Fruit fly (Drosophila melanogaster) whole organism, embryonic: ENCODE measurements around the gene frtz.

Experiments
- Adf1 ChIP-seq: fragments of 200-800 bp; sonication (Bioruptor generic); IDR thresholded peaks from 2 replicates; pipeline ENCODE4 v1.3.6; 2022; ENCODE audit warnings: missing biosample characterization, missing genetic modification characterization
- Aef1 ChIP-seq: fragments of 200-800 bp; sonication (Bioruptor generic); IDR thresholded peaks from 3 replicates; pipeline ENCODE4 v1.3.6; 2022; ENCODE audit warnings: missing biosample characterization, missing genetic modification characterization
- Atf6 ChIP-seq: fragments of 200-800 bp; sonication (Bioruptor generic); IDR thresholded peaks from 2 replicates; pipeline ENCODE4 v1.3.6; 2022; ENCODE audit warnings: missing biosample characterization, missing genetic modification characterization
- Blimp-1 ChIP-seq: fragments of 200-800 bp; sonication (Bioruptor generic); optimal IDR thresholded peaks from 3 replicates; lab custom pipeline; 2018; ENCODE audit warnings: missing biosample characterization, missing genetic modification characterization, mild to moderate bottlenecking, moderate library complexity, missing genetic modification reagents
- Bteb2 ChIP-seq: fragments of 200-800 bp; sonication (Bioruptor generic); optimal IDR thresholded peaks from 2 replicates; lab custom pipeline; 2016; ENCODE audit warnings: missing biosample characterization, missing genetic modification characterization
- C15 ChIP-seq: fragments of 200-800 bp; sonication (Bioruptor generic); IDR thresholded peaks from 3 replicates; pipeline ENCODE4 v1.3.6; 2022; ENCODE audit warnings: missing biosample characterization, missing genetic modification characterization
- CG12155 ChIP-seq: fragments of 200-800 bp; sonication (Bioruptor generic); optimal IDR thresholded peaks from 3 replicates; lab custom pipeline; 2016; ENCODE audit warnings: missing biosample characterization, missing genetic modification characterization
- CG12744 ChIP-seq: fragments of 200-800 bp; sonication (Bioruptor generic); optimal IDR thresholded peaks from 2 replicates; lab custom pipeline; 2016; ENCODE audit warnings: missing biosample characterization, missing genetic modification characterization
- CG13123 ChIP-seq: fragments of 200-800 bp; sonication (Bioruptor generic); optimal IDR thresholded peaks from 2 replicates; lab custom pipeline; 2016; ENCODE audit warnings: missing biosample characterization, missing genetic modification characterization
- CG14014 ChIP-seq: fragments of 200-800 bp; sonication (Bioruptor generic); IDR thresholded peaks from 2 replicates; pipeline ENCODE4 v1.3.6; 2022; ENCODE audit warnings: missing biosample characterization, missing genetic modification characterization
- CG15011 ChIP-seq: fragments of 200-800 bp; sonication (Bioruptor generic); optimal IDR thresholded peaks from 3 replicates; lab custom pipeline; 2018; ENCODE audit warnings: missing biosample characterization, mild to moderate bottlenecking, missing genetic modification characterization
- CG15269 ChIP-seq: fragments of 200-800 bp; sonication (Bioruptor generic); optimal IDR thresholded peaks from 2 replicates; lab custom pipeline; 2018; ENCODE audit warnings: missing biosample characterization, mild to moderate bottlenecking, missing genetic modification characterization, moderate library complexity
- CG1647 ChIP-seq: fragments of 200-800 bp; sonication (Bioruptor generic); optimal IDR thresholded peaks from 3 replicates; lab custom pipeline; 2016; ENCODE audit warnings: missing biosample characterization, missing genetic modification characterization
- CG1832 ChIP-seq: fragments of 200-800 bp; sonication (Bioruptor generic); optimal IDR thresholded peaks from 2 replicates; lab custom pipeline; 2017; ENCODE audit warnings: missing biosample characterization, mild to moderate bottlenecking, missing genetic modification characterization, inconsistent platforms
- CG34422 ChIP-seq: fragments of 200-800 bp; sonication (Bioruptor generic); IDR thresholded peaks from 3 replicates; pipeline ENCODE4 v1.3.6; 2022; ENCODE audit warnings: missing biosample characterization, missing genetic modification characterization
- CG4707 ChIP-seq: fragments of 200-800 bp; sonication (Bioruptor generic); optimal IDR thresholded peaks from 2 replicates; lab custom pipeline; 2018; ENCODE audit warnings: missing biosample characterization, mild to moderate bottlenecking, missing genetic modification characterization, moderate library complexity
- CG6765 ChIP-seq: fragments of 200-800 bp; sonication (Bioruptor generic); optimal IDR thresholded peaks from 3 replicates; lab custom pipeline; 2017; ENCODE audit warnings: missing biosample characterization, mild to moderate bottlenecking, missing genetic modification characterization
- CG8924 ChIP-seq: fragments of 200-800 bp; optimal IDR thresholded peaks from 3 replicates; lab custom pipeline; 2019; ENCODE audit warnings: missing biosample characterization, mild to moderate bottlenecking, missing genetic modification characterization, moderate library complexity
- Dad ChIP-seq: fragments of 200-800 bp; sonication (Bioruptor generic); optimal IDR thresholded peaks from 3 replicates; lab custom pipeline; 2016; ENCODE audit warnings: missing biosample characterization, missing genetic modification characterization
- Dref ChIP-seq: fragments of 200-800 bp; sonication (Bioruptor generic); IDR thresholded peaks from 2 replicates; pipeline ENCODE4 v1.3.6; 2022; ENCODE audit warnings: missing biosample characterization, missing genetic modification characterization
- E2f1 ChIP-seq: fragments of 200-800 bp; sonication (Bioruptor generic); IDR thresholded peaks from 2 replicates; pipeline ENCODE4 v1.3.6; 2022; ENCODE audit warnings: missing biosample characterization, missing genetic modification characterization
- Ets65A ChIP-seq: fragments of 200-800 bp; sonication (Bioruptor generic); peaks from one replicate; lab custom pipeline; 2016; ENCODE audit warnings: missing biosample characterization, missing genetic modification characterization
- Gsc ChIP-seq: fragments of 200-800 bp; sonication (Bioruptor generic); IDR thresholded peaks from 2 replicates; pipeline ENCODE4 v1.3.6; 2022; ENCODE audit warnings: missing biosample characterization, missing genetic modification characterization
- HHEX ChIP-seq: fragments of 200-800 bp; sonication (Bioruptor generic); optimal IDR thresholded peaks from 3 replicates; lab custom pipeline; 2017; ENCODE audit warnings: missing biosample characterization, mild to moderate bottlenecking, missing genetic modification characterization, missing genetic modification reagents
- Hr51 ChIP-seq, 2 experiments: fragments of 200-800 bp; sonication (Bioruptor generic); optimal IDR thresholded peaks; 2 replicates in 1 of 2; 3 replicates in 1 of 2; lab custom pipeline; 2016 to 2018; ENCODE audit warnings: missing biosample characterization in 2 of 2, missing genetic modification characterization in 2 of 2, mild to moderate bottlenecking in 1 of 2, moderate library complexity in 1 of 2
- Nf-YB ChIP-seq: fragments of 200-800 bp; sonication (Bioruptor generic); optimal IDR thresholded peaks from 3 replicates; lab custom pipeline; 2019; ENCODE audit warnings: missing biosample characterization, mild to moderate bottlenecking, missing genetic modification characterization, moderate library complexity
- Usf ChIP-seq: fragments of 200-800 bp; sonication (Bioruptor generic); optimal IDR thresholded peaks from 2 replicates; lab custom pipeline; 2017; ENCODE audit warnings: missing genotype, missing biosample characterization, missing genetic modification characterization
- ab ChIP-seq: fragments of 200-800 bp; sonication (Bioruptor generic); optimal IDR thresholded peaks from 2 replicates; lab custom pipeline; 2016; ENCODE audit warnings: missing biosample characterization, missing genetic modification characterization
- abd-A ChIP-seq: fragments of 200-800 bp; sonication (Bioruptor generic); optimal IDR thresholded peaks from 3 replicates; lab custom pipeline; 2019; ENCODE audit warnings: missing biosample characterization, mild to moderate bottlenecking, missing genetic modification characterization, moderate library complexity
- aop ChIP-seq: fragments of 200-800 bp; sonication (Bioruptor generic); IDR thresholded peaks from 2 replicates; pipeline ENCODE4 v1.3.6; 2022; ENCODE audit warnings: missing biosample characterization, missing genetic modification characterization
- bowl ChIP-seq: fragments of 200-800 bp; sonication (Bioruptor generic); IDR thresholded peaks from 2 replicates; pipeline ENCODE4 v1.3.6; 2022; ENCODE audit warnings: missing biosample characterization, missing genetic modification characterization
- ci ChIP-seq: fragments of 200-800 bp; sonication (Bioruptor generic); IDR thresholded peaks from 3 replicates; pipeline ENCODE4 v1.3.6; 2022; ENCODE audit warnings: missing biosample characterization, missing genetic modification characterization
- corto ChIP-seq: fragments of 200-800 bp; sonication (Bioruptor generic); optimal IDR thresholded peaks from 2 replicates; lab custom pipeline; 2016; ENCODE audit warnings: missing biosample characterization, mild to moderate bottlenecking, missing genetic modification characterization, moderate library complexity
- danr ChIP-seq: fragments of 200-800 bp; sonication (Bioruptor generic); IDR thresholded peaks from 2 replicates; pipeline ENCODE4 v1.3.6; 2022; ENCODE audit warnings: missing biosample characterization, missing genetic modification characterization
- dpn ChIP-seq, 2 experiments: fragments of 200-800 bp; sonication (Bioruptor generic); optimal IDR thresholded peaks; 3 replicates each; lab custom pipeline; 2016; ENCODE audit warnings: missing biosample characterization in 2 of 2, missing genetic modification characterization in 2 of 2
- emc ChIP-seq: fragments of 200-800 bp; sonication (Bioruptor generic); optimal IDR thresholded peaks from 2 replicates; lab custom pipeline; 2016; ENCODE audit warnings: missing biosample characterization, missing genetic modification characterization
- eyg ChIP-seq: fragments of 200-800 bp; sonication (Bioruptor generic); optimal IDR thresholded peaks from 3 replicates; lab custom pipeline; 2016; ENCODE audit warnings: missing biosample characterization, missing genetic modification characterization
- gcm2 ChIP-seq: fragments of 200-800 bp; sonication (Bioruptor generic); optimal IDR thresholded peaks from 2 replicates; lab custom pipeline; 2016; ENCODE audit warnings: missing biosample characterization, missing genetic modification characterization
- jigr1 ChIP-seq: fragments of 200-800 bp; sonication (Bioruptor generic); IDR thresholded peaks from 3 replicates; pipeline ENCODE4 v1.3.6; 2022; ENCODE audit warnings: missing biosample characterization, missing genetic modification characterization
- lilli ChIP-seq: fragments of 200-800 bp; sonication (Bioruptor generic); optimal IDR thresholded peaks from 3 replicates; lab custom pipeline; 2016; ENCODE audit warnings: missing biosample characterization, missing genetic modification characterization
- org-1 ChIP-seq: fragments of 200-800 bp; sonication (Bioruptor generic); optimal IDR thresholded peaks from 2 replicates; lab custom pipeline; 2017; ENCODE audit warnings: missing biosample characterization, missing genetic modification characterization
- pan ChIP-seq, 4 experiments: fragments of >200 bp in 3 of 4; fragments of 200-800 bp in 1 of 4; sonication (Bioruptor generic) in 1 of 4; optimal IDR thresholded peaks in 3 of 4; IDR thresholded peaks in 1 of 4; 2 replicates each; pipeline versions ENCODE4 v1.3.6 to Lab custom; 2017 to 2022; ENCODE audit warnings: missing biosample characterization in 2 of 4, missing genetic modification characterization in 2 of 4, mixed read lengths in 1 of 4
- pita ChIP-seq: fragments of 200-800 bp; sonication (Bioruptor generic); optimal IDR thresholded peaks from 2 replicates; lab custom pipeline; 2017; ENCODE audit warnings: missing biosample characterization, mild to moderate bottlenecking, missing genetic modification characterization
- pros ChIP-seq: fragments of 200-800 bp; sonication (Bioruptor generic); optimal IDR thresholded peaks from 3 replicates; lab custom pipeline; 2019; ENCODE audit warnings: missing biosample characterization, mild to moderate bottlenecking, missing genetic modification characterization, moderate library complexity
- pum ChIP-seq: fragments of 200-800 bp; sonication (Bioruptor generic); optimal IDR thresholded peaks from 2 replicates; lab custom pipeline; 2016; ENCODE audit warnings: missing biosample characterization, missing genetic modification characterization
- shn ChIP-seq: fragments of 200-800 bp; sonication (Bioruptor generic); optimal IDR thresholded peaks from 3 replicates; lab custom pipeline; 2016; ENCODE audit warnings: missing biosample characterization, missing genetic modification characterization
- slp2 ChIP-seq: fragments of 200-800 bp; sonication (Bioruptor generic); optimal IDR thresholded peaks from 2 replicates; lab custom pipeline; 2016; ENCODE audit warnings: missing biosample characterization, missing genetic modification characterization
- tio ChIP-seq: fragments of 200-800 bp; sonication (Bioruptor generic); optimal IDR thresholded peaks from 2 replicates; lab custom pipeline; 2017; ENCODE audit warnings: missing biosample characterization, missing genetic modification characterization, inconsistent platforms
- vvl ChIP-seq: fragments of 200-800 bp; sonication (Bioruptor generic); IDR thresholded peaks from 2 replicates; pipeline ENCODE4 v1.3.6; 2022; ENCODE audit warnings: missing biosample characterization, missing genetic modification characterization

frtz gene

DNA sequence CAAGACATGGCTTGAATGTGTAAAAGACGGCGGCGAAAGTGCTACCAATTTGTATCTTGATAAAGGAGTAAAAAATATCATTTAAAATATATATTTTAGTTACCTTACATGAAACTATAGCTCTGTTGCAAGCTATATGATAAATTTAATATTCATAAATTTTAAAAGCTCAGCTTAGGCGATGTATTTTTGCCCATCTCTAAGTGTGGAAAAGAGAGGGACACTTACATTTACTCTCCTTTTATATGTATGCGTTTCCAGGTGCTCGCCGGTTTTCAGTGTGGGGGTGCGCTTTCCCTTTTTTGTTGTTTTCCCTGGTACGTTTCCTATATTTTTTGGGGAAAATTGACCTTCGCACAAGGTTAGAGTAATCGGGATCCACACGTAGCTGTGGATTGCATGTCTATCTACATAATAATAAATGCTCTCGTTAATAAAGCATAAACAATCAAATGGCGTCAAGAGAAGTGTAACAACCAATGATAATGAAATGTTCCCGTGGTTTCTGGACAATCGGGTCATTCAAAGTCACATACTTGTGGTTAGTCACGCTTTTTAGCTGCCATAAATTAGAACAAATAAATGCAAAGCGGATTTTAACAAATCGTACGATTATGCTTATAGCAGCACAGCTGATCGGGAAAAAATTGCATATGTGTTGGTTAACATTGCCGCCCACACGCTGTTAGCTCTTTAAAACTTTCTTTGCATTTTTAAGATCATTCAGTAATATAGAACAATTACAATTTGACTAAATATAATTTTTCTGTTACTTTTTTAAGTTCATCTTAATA, 12.4 kb upstream of the frtz start (continued):
- TF ChIP-seq eyg (GFP tag; lab: Kevin White, UChicago): peak; percentile 56
- TF ChIP-seq HHEX (GFP tag; lab: Kevin White, UChicago): peak; percentile 96
- peak; percentile 91 for TF ChIP-seq jigr1
- no peak for TF ChIP-seq pan (optimal IDR thresholded peaks at IDR 0.05; lab: Kevin White, UChicago)
- peak in 1 of 2 experiments; percentile 95 for TF ChIP-seq pan (GFP tag; optimal IDR thresholded peaks at IDR 0.05 in 1 of 2, IDR thresholded peaks at IDR 0.05 in 1 of 2)
- no peak for TF ChIP-seq pita (GFP tag; lab: Kevin White, UChicago)
- peak; percentile 81 for TF ChIP-seq aop (GFP tag; lab: Robert Waterston, UW)
- peak; percentile 90 for TF ChIP-seq tio (GFP tag; lab: Kevin White, UChicago)
- peak; percentile 57 for TF ChIP-seq shn (GFP tag; lab: Kevin White, UChicago)
- peak; percentile 74 for TF ChIP-seq slp2
- peak; percentile 91 for TF ChIP-seq pros
- TF ChIP-seq lilli (GFP tag; lab: Kevin White, UChicago): peak; percentile 97
- peak; percentile 95 for TF ChIP-seq CG34422
- TF ChIP-seq Hr51 (GFP tag; optimal IDR thresholded peaks at IDR 0.05; lab: Kevin White, UChicago): peak; percentile 90 to 98
- peak; percentile 94 for TF ChIP-seq danr (GFP tag; lab: Robert Waterston, UW)
- peak; percentile 92 for TF ChIP-seq Bteb2
- peak; percentile 87 for TF ChIP-seq Dad
- TF ChIP-seq Ets65A: peak; percentile 98
- TF ChIP-seq Gsc (GFP tag; lab: Robert Waterston, UW): peak; percentile 80
- peak; percentile 86 for TF ChIP-seq CG12744 (GFP tag; lab: Kevin White, UChicago)
- peak; percentile 97 for TF ChIP-seq org-1 (GFP tag; lab: Kevin White, UChicago)
- peak; percentile 68 for TF ChIP-seq emc
- TF ChIP-seq Dref (GFP tag; lab: Robert Waterston, UW): no peak; the same call in 1 of the 2 replicates
- TF ChIP-seq CG15269: peak; percentile 99
- TF ChIP-seq dpn (GFP tag; optimal IDR thresholded peaks at IDR 0.05; lab: Kevin White, UChicago): peak; percentile 79 to 98
- peak; percentile 71 for TF ChIP-seq gcm2 (GFP tag; lab: Kevin White, UChicago)
- peak; percentile 17 for TF ChIP-seq ab
- peak; percentile 98 for TF ChIP-seq vvl (GFP tag; lab: Robert Waterston, UW)
- TF ChIP-seq Aef1 (GFP tag; lab: Robert Waterston, UW): peak; percentile 94
- peak; percentile 87 for TF ChIP-seq Adf1 (GFP tag; lab: Robert Waterston, UW)
- peak; percentile 92 for TF ChIP-seq CG13123 (GFP tag; lab: Kevin White, UChicago)
- TF ChIP-seq abd-A (tag; lab: Kevin White, UChicago): peak; percentile 94
- peak; percentile 89 for TF ChIP-seq Nf-YB
- peak; percentile 81 for TF ChIP-seq CG1647 (GFP tag; lab: Kevin White, UChicago)
- peak; percentile 97 for TF ChIP-seq Usf (GFP tag; lab: Kevin White, UChicago)
- peak; percentile 97 for TF ChIP-seq CG14014 (GFP tag; lab: Robert Waterston, UW)
- TF ChIP-seq CG6765 (GFP tag; lab: Kevin White, UChicago): peak; percentile 96
- peak; percentile 98 for TF ChIP-seq Atf6
- peak; percentile 86 for TF ChIP-seq pum (GFP tag; lab: Kevin White, UChicago)
- TF ChIP-seq CG8924 (tag; lab: Kevin White, UChicago): peak; percentile 99
- TF ChIP-seq CG15011 (GFP tag; lab: Kevin White, UChicago): peak; percentile 94
- peak; percentile 95 for TF ChIP-seq E2f1 (GFP tag; lab: Robert Waterston, UW)
- peak; percentile 97 for TF ChIP-seq ci
- peak; percentile 91 for TF ChIP-seq bowl (GFP tag; lab: Robert Waterston, UW)
- peak; percentile 7 for TF ChIP-seq CG1832 (GFP tag; lab: Kevin White, UChicago)
- peak; percentile 94 for TF ChIP-seq Blimp-1
- TF ChIP-seq CG4707 (GFP tag; lab: Kevin White, UChicago): peak; percentile 89
- TF ChIP-seq CG12155: peak; percentile 95
- TF ChIP-seq C15: peak; percentile 91
- TF ChIP-seq corto (GFP tag; lab: Kevin White, UChicago): peak; percentile 97
